Fruit fly (Drosophila melanogaster) Kc167 (cell line): Measurements from ENCODE around the gene CG4942.

ENCODE experiments used
- Myc ChIP-seq: fragments of >200 bp; optimal IDR thresholded peaks from 2 replicates; lab custom pipeline; 2017; ENCODE audit warnings: missing external identifiers
- Sin3A ChIP-seq: fragments of >200 bp; optimal IDR thresholded peaks from 2 replicates; lab custom pipeline; 2018; ENCODE audit warnings: missing external identifiers
- h ChIP-seq: fragments of >200 bp; optimal IDR thresholded peaks from 3 replicates; lab custom pipeline; 2018; ENCODE audit warnings: missing external identifiers
- insv ChIP-seq: fragments of >200 bp; optimal IDR thresholded peaks from 3 replicates; lab custom pipeline; 2018; ENCODE audit warnings: missing external identifiers
- psq ChIP-seq: fragments of >200 bp; optimal IDR thresholded peaks from 2 replicates; lab custom pipeline; 2017; ENCODE audit warnings: missing external identifiers
- ttk ChIP-seq: sonication (Bioruptor generic); optimal IDR thresholded peaks from 2 replicates; lab custom pipeline; 2017; ENCODE audit warnings: missing external identifiers

The CG4942 gene

dm6 chr3L:9072731-9073385 is at the start of gene CG4942, which contains the start of gene CG4911:
TSS of gene CG4942 (plus strand) at chr3L:9073105.
TSS of gene CG4911 (minus strand) at chr3L:9072731.
- TF ChIP-seq Sin3A (lab: Kevin White, UChicago): no peak
- no peak for TF ChIP-seq Myc (lab: Kevin White, UChicago)

DNA sequence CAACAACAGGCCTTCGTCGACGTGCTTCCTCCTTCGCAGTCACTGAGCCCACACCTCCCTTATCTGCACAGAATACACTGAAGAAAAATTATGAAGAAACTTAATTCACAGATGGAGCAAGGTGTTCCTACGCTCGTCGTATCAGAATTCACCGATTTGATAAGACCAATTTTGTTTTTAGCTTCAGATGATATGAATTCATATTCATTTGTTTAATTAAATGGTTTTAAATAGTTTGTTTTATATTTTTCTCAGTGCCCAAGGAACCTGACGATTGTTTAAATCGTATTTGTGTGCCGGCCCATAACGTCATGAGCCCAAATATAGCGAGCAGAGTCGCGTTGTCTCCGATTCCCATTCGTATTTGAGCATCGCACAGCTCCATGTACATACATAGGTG is 49.3 kb upstream of the CG4942 start:
- TF ChIP-seq h (lab: Kevin White, UChicago) (no peak), Sin3A (lab: Kevin White, UChicago) (no peak), psq (no peak), ttk (lab: Kevin White, UChicago) (no peak), insv (no peak), Myc (lab: Kevin White, UChicago) (no peak)

DNA sequence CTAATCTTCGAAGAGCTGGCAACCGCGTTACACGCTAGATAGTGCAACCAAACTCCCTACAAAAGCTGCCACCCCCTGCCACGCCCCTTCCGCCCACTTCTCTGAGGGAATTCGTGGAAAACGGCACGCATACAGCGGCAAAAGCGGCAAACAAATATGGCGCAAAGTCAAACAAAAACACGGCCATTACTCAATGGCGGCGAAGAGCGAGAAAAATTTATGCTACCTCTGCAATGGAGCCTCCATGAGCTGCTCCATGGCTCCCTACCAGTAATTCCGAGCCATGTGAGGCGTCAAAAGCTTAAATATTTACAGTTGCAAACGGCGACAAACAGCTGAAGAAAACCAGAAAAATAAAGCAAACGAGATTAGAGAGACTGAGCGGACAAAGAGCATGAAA is 48.2 kb upstream of the CG4942 start:
- no peak for TF ChIP-seq insv
- TF ChIP-seq Myc (lab: Kevin White, UChicago): no peak
- no peak for TF ChIP-seq ttk (lab: Kevin White, UChicago)
- no peak for TF ChIP-seq psq
- TF ChIP-seq Sin3A (lab: Kevin White, UChicago): no peak
- TF ChIP-seq h (lab: Kevin White, UChicago): no peak

DNA sequence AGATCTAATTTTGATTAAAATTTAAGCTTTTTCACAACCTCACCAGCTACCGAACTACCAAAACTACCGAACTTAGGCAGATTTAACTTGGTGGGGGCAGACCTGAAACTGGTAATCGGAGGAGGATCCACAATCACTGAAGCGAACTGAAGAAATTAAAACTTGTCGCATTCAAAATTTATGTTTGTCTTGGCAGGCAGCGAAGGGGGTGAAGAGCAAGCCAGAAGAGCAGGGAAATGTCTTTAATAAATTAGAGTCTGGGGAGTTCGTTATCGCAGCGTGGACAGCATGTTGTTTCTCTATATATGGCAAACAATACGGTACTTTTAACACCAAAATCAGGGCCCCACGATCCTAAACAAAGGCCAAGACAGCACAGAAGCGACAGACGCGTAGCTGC is 47.7 kb upstream of the CG4942 start:
- TF ChIP-seq Myc (lab: Kevin White, UChicago) (no peak), h (lab: Kevin White, UChicago) (no peak), insv (no peak), ttk (lab: Kevin White, UChicago) (no peak), psq (no peak), Sin3A (lab: Kevin White, UChicago) (no peak)

DNA sequence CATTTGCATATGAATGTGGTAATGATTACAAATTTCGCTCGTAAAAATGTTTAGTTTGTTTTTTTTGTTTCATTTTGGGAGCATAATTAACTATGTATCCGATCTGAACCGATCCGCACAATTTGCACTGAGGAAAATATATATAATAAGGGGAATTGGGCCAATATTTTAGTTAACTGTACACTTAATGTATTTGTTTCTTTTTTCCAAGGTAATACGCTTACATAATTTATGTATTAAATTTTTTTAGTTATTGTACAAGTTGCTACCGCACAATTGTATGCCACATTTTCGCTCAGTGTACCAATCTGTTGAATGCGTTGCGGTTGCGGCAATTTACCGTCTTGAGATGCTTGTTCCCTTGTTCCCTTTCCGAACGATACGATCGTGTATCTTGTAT is 47.2 kb upstream of the CG4942 start:
- no peak for TF ChIP-seq psq
- no peak for TF ChIP-seq ttk (lab: Kevin White, UChicago)
- TF ChIP-seq Myc (lab: Kevin White, UChicago): no peak
- TF ChIP-seq h (lab: Kevin White, UChicago): no peak

DNA sequence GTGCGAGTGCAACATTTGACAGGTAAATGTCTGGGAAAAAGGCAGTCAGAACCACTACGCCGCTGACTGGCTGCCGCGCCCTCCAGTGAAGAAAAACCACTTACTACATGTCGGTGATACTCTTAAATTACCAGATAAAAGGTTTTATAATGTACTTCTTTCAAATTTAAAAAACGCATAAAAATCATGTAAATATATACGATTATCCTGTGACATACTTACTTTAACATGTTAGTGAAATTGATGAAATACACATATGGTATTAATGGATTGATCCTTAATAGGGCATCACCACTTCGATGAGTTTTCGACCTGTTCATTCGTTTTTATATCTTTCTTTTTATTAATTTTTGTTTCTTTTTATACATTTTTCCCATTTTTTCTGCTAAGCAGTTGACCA is 46.3 kb upstream of the CG4942 start:
- no peak for TF ChIP-seq ttk (lab: Kevin White, UChicago)
- TF ChIP-seq h (lab: Kevin White, UChicago): no peak
- TF ChIP-seq Myc (lab: Kevin White, UChicago): no peak
- TF ChIP-seq Sin3A (lab: Kevin White, UChicago): no peak
- no peak for TF ChIP-seq insv
- TF ChIP-seq psq: no peak

- TF ChIP-seq psq (no peak), ttk (lab: Kevin White, UChicago) (no peak), insv (no peak), Myc (lab: Kevin White, UChicago) (no peak), Sin3A (lab: Kevin White, UChicago) (no peak), h (lab: Kevin White, UChicago) (no peak)
Observed at dm6 chr3L:9027122-9027696, 45.7 kb upstream of the CG4942 start.

DNA sequence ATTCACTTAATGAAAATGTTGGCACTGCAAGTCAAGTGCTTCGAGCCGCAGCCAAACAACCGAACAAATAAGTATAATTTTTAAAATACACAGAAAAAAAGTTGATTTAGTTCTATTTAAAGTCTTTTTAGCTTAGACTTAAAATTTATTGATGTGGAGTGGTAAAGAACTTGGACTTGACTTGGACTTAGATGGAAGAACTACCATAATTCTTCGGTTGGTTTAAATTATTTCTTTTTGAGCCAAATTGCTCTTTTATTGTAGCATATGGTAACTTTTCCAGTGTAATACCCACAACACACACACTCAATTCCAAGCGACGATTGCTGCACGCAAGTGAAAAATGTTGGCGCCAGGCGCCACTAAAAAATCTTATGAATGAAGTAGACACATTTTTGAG is 44.8 kb upstream of the CG4942 start:
- TF ChIP-seq h (lab: Kevin White, UChicago) (no peak), Myc (lab: Kevin White, UChicago) (no peak)

dm6 chr3L:9029183-9029789 is 43.6 kb upstream of the CG4942 start:
- TF ChIP-seq psq (no peak), Myc (lab: Kevin White, UChicago) (no peak), Sin3A (lab: Kevin White, UChicago) (no peak), h (lab: Kevin White, UChicago) (no peak), ttk (lab: Kevin White, UChicago) (no peak), insv (no peak)

dm6 chr3L:9032871-9033270 is 40.0 kb upstream of the CG4942 start:
- TF ChIP-seq psq: no peak
- no peak for TF ChIP-seq h (lab: Kevin White, UChicago)
- no peak for TF ChIP-seq Myc (lab: Kevin White, UChicago)
- no peak for TF ChIP-seq Sin3A (lab: Kevin White, UChicago)
- TF ChIP-seq ttk (lab: Kevin White, UChicago): no peak
- TF ChIP-seq insv: no peak

DNA sequence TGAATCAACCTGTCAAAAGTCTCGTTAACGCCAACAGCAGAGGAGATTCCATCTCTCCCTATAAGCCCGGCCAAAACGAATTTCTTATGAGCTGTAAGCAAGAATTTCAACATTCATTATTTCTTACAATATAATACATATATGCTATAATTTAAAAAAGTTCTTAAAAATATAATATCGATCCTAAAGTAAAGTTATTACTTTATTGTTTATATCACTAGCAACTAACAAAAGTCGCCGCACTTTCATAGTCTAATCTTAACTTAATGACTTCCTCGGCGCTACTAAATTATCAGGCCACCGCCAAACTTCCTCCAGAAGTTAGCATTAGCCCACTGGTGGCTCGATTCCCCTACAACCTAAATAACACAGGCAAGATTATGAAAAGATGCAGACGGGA is 39.4 kb upstream of the CG4942 start:
- no peak for TF ChIP-seq psq
- TF ChIP-seq insv: no peak
- no peak for TF ChIP-seq Myc (lab: Kevin White, UChicago)
- no peak for TF ChIP-seq Sin3A (lab: Kevin White, UChicago)
- no peak for TF ChIP-seq ttk (lab: Kevin White, UChicago)
- TF ChIP-seq h (lab: Kevin White, UChicago): no peak

DNA sequence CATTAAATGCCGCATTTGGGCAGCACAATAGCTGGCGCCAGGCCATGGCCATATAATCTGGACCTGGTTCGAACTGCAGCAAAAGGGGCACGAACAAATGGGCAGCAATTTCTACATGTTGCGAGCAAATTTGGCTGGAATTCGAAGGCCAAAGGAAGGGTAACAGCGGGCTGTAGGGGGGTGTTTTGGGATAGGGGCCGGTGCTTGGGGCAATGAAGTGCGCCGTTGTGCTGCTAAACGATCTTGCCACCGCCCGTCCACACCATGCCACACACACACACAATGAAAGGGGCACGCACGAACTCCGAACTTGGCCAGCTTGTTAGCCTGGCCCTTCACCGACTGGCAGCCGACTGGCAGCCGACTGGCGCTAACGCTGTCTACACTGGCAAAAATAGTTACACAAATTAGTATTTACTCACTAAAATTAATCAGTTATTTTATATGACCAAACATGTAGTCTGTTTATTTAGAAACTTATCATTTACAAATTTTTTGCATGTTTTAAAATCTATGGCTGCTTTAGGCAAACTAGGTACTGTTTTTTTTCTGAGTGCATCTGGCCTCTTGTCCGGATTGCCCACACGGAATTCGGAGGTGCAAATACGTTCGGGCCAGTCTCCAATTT is 38.8 kb upstream of the CG4942 start:
- TF ChIP-seq ttk (lab: Kevin White, UChicago) (no peak), insv (no peak), psq (no peak), Sin3A (lab: Kevin White, UChicago) (no peak), h (lab: Kevin White, UChicago) (no peak), Myc (lab: Kevin White, UChicago) (no peak)
